4 worm cellular contexts compared by ENCODE assay signal in genomic region chrX:14838339-14838738, ce11.
TF ChIP-seq lines count a peak whose summit lies in the region.

No protein-coding gene starts in this region.

TF ChIP-seq in whole organism, L1 larva, 84 proteins besides CTCF, POLR2A, EP300 and RAD21 (continues in another document):
- no peak for TF ChIP-seq dsc-1 (tag; optimal IDR thresholded peaks at IDR 0.05; lab: Kevin White, UChicago)
- no peak for TF ChIP-seq unc-62 (GFP tag; optimal IDR thresholded peaks at IDR 0.05; lab: Kevin White, UChicago)
- no peak for TF ChIP-seq C16A3.4 (tag; optimal IDR thresholded peaks at IDR 0.05; lab: Kevin White, UChicago)
- no peak for TF ChIP-seq aly-2 (tag; optimal IDR thresholded peaks at IDR 0.05; lab: Kevin White, UChicago)
- TF ChIP-seq nhr-47 (tag; optimal IDR thresholded peaks at IDR 0.05; lab: Kevin White, UChicago) = peak; percentile 42
- TF ChIP-seq unc-86 (tag; optimal IDR thresholded peaks at IDR 0.05; lab: Kevin White, UChicago) = peak; percentile 73
- TF ChIP-seq F16B12.6 (tag; optimal IDR thresholded peaks at IDR 0.05; lab: Kevin White, UChicago) = no peak
- TF ChIP-seq mdl-1 (tag; optimal IDR thresholded peaks at IDR 0.05; lab: Kevin White, UChicago) = no peak
- TF ChIP-seq C04F5.9 (tag; optimal IDR thresholded peaks at IDR 0.05; lab: Kevin White, UChicago) = no peak
- no peak for TF ChIP-seq dpl-1 (GFP tag; optimal IDR thresholded peaks at IDR 0.05; lab: Kevin White, UChicago)
- no peak for TF ChIP-seq hlh-17 (GFP tag; optimal IDR thresholded peaks at IDR 0.05; lab: Kevin White, UChicago; ENCODE audit: borderline replicate concordance)
- no peak for TF ChIP-seq egl-27 (tag; optimal IDR thresholded peaks at IDR 0.05; lab: Kevin White, UChicago)
- no peak for TF ChIP-seq hlh-4 (tag; optimal IDR thresholded peaks at IDR 0.05; lab: Kevin White, UChicago)
- TF ChIP-seq rnt-1 (tag; optimal IDR thresholded peaks at IDR 0.05; lab: Kevin White, UChicago) = no peak
- no peak for TF ChIP-seq ztf-11 (tag; optimal IDR thresholded peaks at IDR 0.05; lab: Kevin White, UChicago)
- TF ChIP-seq snu-23 (GFP tag; optimal IDR thresholded peaks at IDR 0.05; lab: Kevin White, UChicago) = no peak
- TF ChIP-seq ceh-82 (tag; optimal IDR thresholded peaks at IDR 0.05; lab: Kevin White, UChicago) = no peak
- no peak for TF ChIP-seq pax-3 (tag; optimal IDR thresholded peaks at IDR 0.05; lab: Kevin White, UChicago)
- TF ChIP-seq zag-1 (tag; optimal IDR thresholded peaks at IDR 0.05; lab: Kevin White, UChicago) = no peak
- no peak for TF ChIP-seq ceh-8 (GFP tag; optimal IDR thresholded peaks at IDR 0.05; lab: Kevin White, UChicago)
- no peak for TF ChIP-seq nhr-76 (tag; optimal IDR thresholded peaks at IDR 0.05; lab: Kevin White, UChicago)
- TF ChIP-seq swsn-7 (tag; optimal IDR thresholded peaks at IDR 0.05; lab: Kevin White, UChicago) = peak; percentile 1
- TF ChIP-seq elt-2 (tag; optimal IDR thresholded peaks at IDR 0.05; lab: Kevin White, UChicago) = no peak
- no peak for TF ChIP-seq fos-1 (tag; optimal IDR thresholded peaks at IDR 0.05; lab: Kevin White, UChicago)

TF ChIP-seq in whole organism, L2 larva, 48 proteins besides CTCF, POLR2A, EP300 and RAD21:
- no peak for TF ChIP-seq snpc-4 (tag; optimal IDR thresholded peaks at IDR 0.05; lab: Kevin White, UChicago)
- TF ChIP-seq sma-9 (GFP tag; optimal IDR thresholded peaks at IDR 0.05; lab: Kevin White, UChicago) = peak; percentile 2
- TF ChIP-seq sma-9 (tag; optimal IDR thresholded peaks at IDR 0.05; lab: Kevin White, UChicago) = no peak
TF ChIP-seq in whole organism, L2 larva: peak in this region for 1.

TF ChIP-seq in whole organism, late embryonic, 69 proteins besides CTCF, POLR2A, EP300 and RAD21:
- no peak for TF ChIP-seq ceh-30 (tag; optimal IDR thresholded peaks at IDR 0.05; lab: Kevin White, UChicago)
- TF ChIP-seq unc-42 (tag; optimal IDR thresholded peaks at IDR 0.05; lab: Kevin White, UChicago) = peak; percentile 71
TF ChIP-seq in whole organism, late embryonic: peak in this region for 1.

TF ChIP-seq in whole organism, mixed stage, embryonic, 35 proteins besides CTCF, POLR2A, EP300 and RAD21:
- peak; percentile 79 for TF ChIP-seq ces-1 (GFP tag; optimal IDR thresholded peaks at IDR 0.05; lab: Kevin White, UChicago)
- no peak for TF ChIP-seq nhr-28 (tag; optimal IDR thresholded peaks at IDR 0.05; lab: Kevin White, UChicago)
- TF ChIP-seq nhr-2 (tag; optimal IDR thresholded peaks at IDR 0.05; lab: Kevin White, UChicago) = no peak
TF ChIP-seq in whole organism, mixed stage, embryonic: peak in this region for 1.

Comparison
In these comparisons a context has a peak if more than half of its experiments do, and no peak if none do; other contexts are left out.
1. Of the 10 proteins assayed by ChIP-seq in both whole organism, L1 larva and whole organism, late embryonic: peak only in whole organism, L1 larva: unc-86; only in whole organism, late embryonic: none; in both: none; in neither: 9.